Fruit fly (Drosophila melanogaster) S2 (cell line): ENCODE measurements around the gene CG5188.

Source experiments
- CG8478 ChIP-seq: fragments of >200 bp; optimal IDR thresholded peaks from 2 replicates; lab custom pipeline; 2018
- CTCF ChIP-seq, 2 experiments: fragments of >200 bp; optimal IDR thresholded peaks; 2 replicates each; lab custom pipeline; 2018

- TF ChIP-seq CG8478 (lab: Kevin White, UChicago) = no peak
- TF ChIP-seq CTCF (optimal IDR thresholded peaks at IDR 0.05; lab: Kevin White, UChicago) = no peak
These were observed 32.2 kb upstream of the CG5188 start, which contains the start of gene Cnot4 for dm6 chr2L:10396488-10396824.
